Worm (Caenorhabditis elegans) whole organism, L2 larva: ENCODE data around the gene gcc-2.

Experiments used
- C34F6.9 ChIP-seq: fragments of 150-350 bp; optimal IDR thresholded peaks from 2 replicates; lab custom pipeline; 2014; ENCODE audit warnings: missing biosample characterization, missing genetic modification characterization
- F13H6.1 ChIP-seq: sonication (generic microtip); optimal IDR thresholded peaks from 2 replicates; lab custom pipeline; 2016; ENCODE audit warnings: missing genetic modification characterization, missing compliant biosample characterization
- R02D3.7 ChIP-seq: fragments of 150-350 bp; optimal IDR thresholded peaks from 2 replicates; lab custom pipeline; 2014; ENCODE audit warnings: missing biosample characterization, missing genetic modification characterization
- Y55F3AM.14 ChIP-seq: fragments of 200-800 bp; sonication (Bioruptor generic); optimal IDR thresholded peaks from 2 replicates; lab custom pipeline; 2018; ENCODE audit warnings: mild to moderate bottlenecking, missing genetic modification characterization, missing compliant biosample characterization
- ZK546.5 ChIP-seq: sonication (generic microtip); optimal IDR thresholded peaks from 2 replicates; lab custom pipeline; 2017; ENCODE audit warnings: missing biosample characterization, missing genetic modification characterization
- ama-1 ChIP-seq: fragments of 150-350 bp; optimal IDR thresholded peaks from 2 replicates; lab custom pipeline; 2018; ENCODE audit warnings: inconsistent platforms
- blmp-1 ChIP-seq: sonication (generic microtip); optimal IDR thresholded peaks from 2 replicates; lab custom pipeline; 2017; ENCODE audit warnings: missing genetic modification characterization, mild to moderate bottlenecking, missing compliant biosample characterization, antibody characterized with exemption, moderate library complexity; ENCODE audit not compliant: insufficient read depth
- ceh-82 ChIP-seq: fragments of 150-350 bp; optimal IDR thresholded peaks from 2 replicates; lab custom pipeline; 2014; ENCODE audit warnings: missing biosample characterization, missing genetic modification characterization
- crh-2 ChIP-seq: sonication (generic microtip); optimal IDR thresholded peaks from 2 replicates; lab custom pipeline; 2017; ENCODE audit warnings: missing biosample characterization, missing genetic modification characterization
- egl-27 ChIP-seq: sonication (generic microtip); optimal IDR thresholded peaks from 3 replicates; lab custom pipeline; 2017; ENCODE audit warnings: missing biosample characterization, missing genetic modification reagents, missing genetic modification characterization
- elt-1 ChIP-seq: fragments of 150-350 bp; optimal IDR thresholded peaks from 2 replicates; lab custom pipeline; 2014; ENCODE audit warnings: missing biosample characterization, missing genetic modification characterization
- gmeb-1 ChIP-seq: fragments of 150-350 bp; optimal IDR thresholded peaks from 2 replicates; lab custom pipeline; 2014; ENCODE audit warnings: missing biosample characterization, missing genetic modification characterization
- lin-13 ChIP-seq: fragments of 150-350 bp; optimal IDR thresholded peaks from 2 replicates; lab custom pipeline; 2014; ENCODE audit warnings: missing biosample characterization, missing genetic modification reagents, missing genetic modification characterization
- lin-39 ChIP-seq: fragments of 150-350 bp; optimal IDR thresholded peaks from 2 replicates; lab custom pipeline; 2014; ENCODE audit warnings: missing biosample characterization, missing genetic modification reagents, missing genetic modification characterization
- lsy-2 ChIP-seq, 2 experiments: fragments of 150-350 bp in 1 of 2; sonication (generic microtip) in 1 of 2; optimal IDR thresholded peaks; 2 replicates each; lab custom pipeline; 2014 to 2017; ENCODE audit warnings: missing biosample characterization in 2 of 2, missing genetic modification characterization in 2 of 2
- mab-5 ChIP-seq: fragments of 150-350 bp; optimal IDR thresholded peaks from 2 replicates; lab custom pipeline; 2014; ENCODE audit warnings: missing biosample characterization, missing genetic modification characterization
- mbf-1 ChIP-seq: sonication (generic microtip); optimal IDR thresholded peaks from 2 replicates; lab custom pipeline; 2017; ENCODE audit warnings: missing biosample characterization, missing genetic modification characterization
- mdl-1 ChIP-seq, 2 experiments: fragments of 150-350 bp in 1 of 2; sonication (generic microtip) in 1 of 2; optimal IDR thresholded peaks; 2 replicates each; lab custom pipeline; 2017; ENCODE audit warnings: missing biosample characterization in 2 of 2, missing genetic modification characterization in 2 of 2
- nhr-10 ChIP-seq: sonication (generic microtip); optimal IDR thresholded peaks from 2 replicates; lab custom pipeline; 2017; ENCODE audit warnings: missing biosample characterization, missing genetic modification characterization
- nhr-11 ChIP-seq: fragments of 150-350 bp; optimal IDR thresholded peaks from 2 replicates; lab custom pipeline; 2014; ENCODE audit warnings: missing biosample characterization, missing genetic modification characterization
- nhr-12 ChIP-seq: fragments of 150-350 bp; optimal IDR thresholded peaks from 2 replicates; lab custom pipeline; 2014; ENCODE audit warnings: missing biosample characterization, missing genetic modification characterization
- nhr-129 ChIP-seq: fragments of 150-350 bp; optimal IDR thresholded peaks from 2 replicates; lab custom pipeline; 2014; ENCODE audit warnings: missing biosample characterization, missing genetic modification characterization
- nhr-25 ChIP-seq: fragments of 150-350 bp; sonication (generic microtip); optimal IDR thresholded peaks from 3 replicates; lab custom pipeline; 2014; ENCODE audit warnings: missing biosample characterization, missing genetic modification characterization
- nhr-6 ChIP-seq: fragments of 150-350 bp; optimal IDR thresholded peaks from 2 replicates; lab custom pipeline; 2014; ENCODE audit warnings: missing biosample characterization, missing genetic modification characterization
- nhr-77 ChIP-seq: fragments of 150-350 bp; optimal IDR thresholded peaks from 2 replicates; lab custom pipeline; 2014; ENCODE audit warnings: missing biosample characterization, missing genetic modification characterization
- peb-1 ChIP-seq: fragments of 150-350 bp; optimal IDR thresholded peaks from 2 replicates; lab custom pipeline; 2014; ENCODE audit warnings: missing biosample characterization, missing genetic modification characterization
- sem-4 ChIP-seq: fragments of 150-350 bp; optimal IDR thresholded peaks from 2 replicates; lab custom pipeline; 2014; ENCODE audit warnings: missing biosample characterization, missing genetic modification reagents, missing genetic modification characterization
- sma-3 ChIP-seq: sonication (generic microtip); optimal IDR thresholded peaks from 2 replicates; lab custom pipeline; 2016; ENCODE audit warnings: missing genetic modification reagents, missing genetic modification characterization, missing compliant biosample characterization
- sma-9 ChIP-seq, 2 experiments: fragments of 150-350 bp in 1 of 2; sonication (generic microtip) in 1 of 2; optimal IDR thresholded peaks; 2 replicates each; lab custom pipeline; 2014 to 2016; ENCODE audit warnings: missing genetic modification characterization in 2 of 2, mild to moderate bottlenecking in 1 of 2, missing biosample characterization in 1 of 2, missing compliant biosample characterization in 1 of 2, missing genetic modification reagents in 1 of 2, moderate library complexity in 1 of 2
- snpc-4 ChIP-seq: fragments of 150-350 bp; optimal IDR thresholded peaks from 2 replicates; lab custom pipeline; 2014; ENCODE audit warnings: missing biosample characterization, missing genetic modification characterization
- unc-39 ChIP-seq: fragments of 150-350 bp; optimal IDR thresholded peaks from 2 replicates; lab custom pipeline; 2014; ENCODE audit warnings: missing biosample characterization, missing genetic modification characterization
- unc-55 ChIP-seq: fragments of 150-350 bp; sonication (generic microtip); optimal IDR thresholded peaks from 3 replicates; lab custom pipeline; 2014; ENCODE audit warnings: missing biosample characterization, missing genetic modification reagents, missing genetic modification characterization
- unc-62 ChIP-seq: fragments of 150-350 bp; optimal IDR thresholded peaks from 2 replicates; lab custom pipeline; 2014; ENCODE audit warnings: missing biosample characterization, missing genetic modification reagents, missing genetic modification characterization
- ztf-1 ChIP-seq: fragments of 200-800 bp; sonication (Bioruptor generic); conservative IDR thresholded peaks from 2 replicates; pipeline ENCODE4 v1.3.6; 2022; ENCODE audit warnings: missing genetic modification characterization, missing compliant biosample characterization
- ztf-4 ChIP-seq: fragments of 150-350 bp; optimal IDR thresholded peaks from 2 replicates; lab custom pipeline; 2014; ENCODE audit warnings: missing biosample characterization, missing genetic modification characterization

The gcc-2 gene

ce11 chrIII:9780254-9780653, 18.3 kb upstream of the gcc-2 start, which contains the start of gene sqv-3:
sqv-3 (minus strand) TSS chrIII:9780354.
- no peak for TF ChIP-seq nhr-77 (tag; lab: Kevin White, UChicago)
- no peak for TF ChIP-seq ceh-82 (tag; lab: Kevin White, UChicago)
- no peak for TF ChIP-seq ztf-4 (tag; lab: Kevin White, UChicago)

- TF ChIP-seq mab-5 (tag; lab: Kevin White, UChicago) (no peak), nhr-6 (tag; lab: Kevin White, UChicago) (no peak), snpc-4 (tag; lab: Kevin White, UChicago) (no peak), lin-39 (tag; lab: Kevin White, UChicago) (no peak), F13H6.1 (tag; lab: Kevin White, UChicago) (no peak), nhr-129 (no peak), elt-1 (tag; lab: Kevin White, UChicago) (no peak), nhr-25 (tag; lab: Kevin White, UChicago) (no peak)
Observed at ce11 chrIII:9779080-9779479, 17.1 kb upstream of the gcc-2 start.

ce11 chrIII:9776323-9776722, 14.4 kb upstream of the gcc-2 start, which contains the start of gene usp-46:
usp-46 (plus strand) TSS chrIII:9776623.
- TF ChIP-seq lsy-2 (tag; optimal IDR thresholded peaks at IDR 0.05; lab: Kevin White, UChicago) (peak in 1 of 2 experiments; percentile 15), C34F6.9 (peak; percentile 22), nhr-11 (tag; lab: Kevin White, UChicago) (no peak), nhr-129 (peak; percentile 5)

DNA sequence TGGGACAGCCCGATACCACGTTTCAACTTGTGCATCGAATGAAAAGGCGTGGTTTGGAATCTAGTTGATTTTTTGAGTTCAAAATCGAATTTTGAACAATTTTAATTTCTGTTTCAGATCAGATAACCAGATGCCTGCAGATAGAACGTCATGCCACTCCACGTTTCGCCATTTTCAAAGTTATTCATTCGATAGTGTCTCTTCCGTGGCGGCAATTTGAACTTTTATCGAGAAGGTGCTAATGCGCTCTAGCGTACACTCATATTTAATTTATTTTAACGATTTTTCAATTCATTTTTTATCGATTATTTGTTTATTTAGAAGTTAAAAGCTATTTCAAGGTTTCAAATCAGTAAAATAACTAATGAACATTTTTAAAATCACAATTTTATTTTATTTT, 14.0 kb upstream of the gcc-2 start:
- TF ChIP-seq mdl-1 (tag; optimal IDR thresholded peaks at IDR 0.05; lab: Kevin White, UChicago) (no peak), nhr-77 (tag; lab: Kevin White, UChicago) (no peak), unc-55 (GFP tag; lab: Kevin White, UChicago) (peak; percentile 27), gmeb-1 (tag; lab: Kevin White, UChicago) (peak; percentile 59), lsy-2 (tag; optimal IDR thresholded peaks at IDR 0.05; lab: Kevin White, UChicago) (peak in 1 of 2 experiments; percentile 39)

DNA sequence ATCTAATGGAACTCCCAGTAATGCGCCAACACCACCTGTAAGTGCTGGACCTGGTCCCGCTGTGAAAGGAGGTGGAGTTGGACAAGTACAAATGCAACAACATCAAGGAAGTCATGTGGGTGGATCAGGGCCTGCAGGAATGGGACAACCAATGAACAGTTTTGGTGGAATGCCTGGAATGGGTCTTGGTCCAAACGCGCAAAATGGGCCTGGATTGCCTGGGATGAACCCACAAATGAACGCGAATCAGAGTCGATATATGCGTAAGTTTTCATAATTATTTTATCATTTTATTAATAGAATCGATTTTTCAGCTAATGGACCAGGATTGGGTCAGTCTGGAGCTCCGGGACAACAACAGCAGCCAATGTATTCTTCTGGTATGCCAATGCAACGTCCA, 10.5 kb upstream of the gcc-2 start:
- TF ChIP-seq ceh-82 (tag; lab: Kevin White, UChicago) (no peak), unc-62 (no peak), C34F6.9 (no peak), crh-2 (tag; lab: Kevin White, UChicago) (no peak), unc-39 (no peak), gmeb-1 (tag; lab: Kevin White, UChicago) (no peak), ZK546.5 (tag; lab: Kevin White, UChicago) (no peak), egl-27 (tag; lab: Kevin White, UChicago) (no peak), nhr-129 (no peak), nhr-12 (tag; lab: Kevin White, UChicago) (no peak), sem-4 (tag; lab: Kevin White, UChicago) (no peak), ztf-1 (GFP tag; lab: Robert Waterston, UW) (no peak), mab-5 (tag; lab: Kevin White, UChicago) (no peak), peb-1 (no peak), sma-9 (GFP tag; optimal IDR thresholded peaks at IDR 0.05; lab: Kevin White, UChicago) (no peak), sma-9 (tag; optimal IDR thresholded peaks at IDR 0.05; lab: Kevin White, UChicago) (no peak)

DNA sequence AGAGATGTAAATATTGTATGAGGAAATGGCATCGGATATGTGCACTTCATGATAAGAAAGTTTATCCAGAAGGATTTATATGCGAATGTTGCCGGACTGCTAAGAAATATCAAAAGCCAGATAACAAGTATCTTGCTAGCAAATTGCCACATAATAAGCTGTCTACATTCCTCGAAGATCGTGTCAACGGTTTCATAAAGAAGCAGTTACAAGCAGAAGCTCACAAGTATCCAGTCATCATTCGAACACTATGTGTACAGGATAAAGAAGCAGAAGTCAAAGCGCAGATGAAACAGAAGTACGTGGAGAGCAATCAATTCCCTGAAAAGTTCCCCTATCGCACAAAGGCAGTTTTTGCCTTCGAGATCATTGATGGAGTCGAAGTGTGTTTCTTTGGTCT, 8.6 kb upstream of the gcc-2 start:
- TF ChIP-seq sma-9 (GFP tag; optimal IDR thresholded peaks at IDR 0.05; lab: Kevin White, UChicago), result no peak
- TF ChIP-seq sma-9 (tag; optimal IDR thresholded peaks at IDR 0.05; lab: Kevin White, UChicago), result no peak
- no peak for TF ChIP-seq mbf-1 (tag; lab: Kevin White, UChicago)
- no peak for TF ChIP-seq nhr-11 (tag; lab: Kevin White, UChicago)
- no peak for TF ChIP-seq blmp-1 (tag; lab: Kevin White, UChicago)
- TF ChIP-seq ama-1 (lab: Kevin White, UChicago), result no peak
- TF ChIP-seq sma-3, result no peak
- no peak for TF ChIP-seq sem-4 (tag; lab: Kevin White, UChicago)
- TF ChIP-seq elt-1 (tag; lab: Kevin White, UChicago), result no peak
- TF ChIP-seq nhr-10 (tag; lab: Kevin White, UChicago), result no peak
- no peak for TF ChIP-seq peb-1
- no peak for TF ChIP-seq lin-13 (GFP tag; lab: Kevin White, UChicago)
- no peak for TF ChIP-seq Y55F3AM.14 (GFP tag; lab: Kevin White, UChicago)
- no peak for TF ChIP-seq nhr-6 (tag; lab: Kevin White, UChicago)
- no peak for TF ChIP-seq R02D3.7 (tag; lab: Kevin White, UChicago)
- no peak for TF ChIP-seq nhr-129
- no peak for TF ChIP-seq lin-39 (tag; lab: Kevin White, UChicago)
